Fruit fly (Drosophila melanogaster) whole organism, embryonic: ENCODE data around the gene CG6040.

Experiments used
- Aef1 ChIP-seq: fragments of 200-800 bp; sonication (Bioruptor generic); IDR thresholded peaks from 3 replicates; pipeline ENCODE4 v1.3.6; 2022; ENCODE audit warnings: missing biosample characterization, missing genetic modification characterization
- Atf-2 ChIP-seq: fragments of 200-800 bp; sonication (Bioruptor generic); optimal IDR thresholded peaks from 2 replicates; lab custom pipeline; 2016; ENCODE audit warnings: missing biosample characterization, missing genetic modification characterization
- Bdp1 ChIP-seq: fragments of 200-800 bp; sonication (Bioruptor generic); optimal IDR thresholded peaks from 3 replicates; lab custom pipeline; 2016; ENCODE audit warnings: missing biosample characterization, missing genetic modification characterization
- CG10147 ChIP-seq: fragments of 200-800 bp; sonication (Bioruptor generic); optimal IDR thresholded peaks from 2 replicates; lab custom pipeline; 2019; ENCODE audit warnings: missing biosample characterization, mild to moderate bottlenecking, missing genetic modification characterization, moderate library complexity
- CG1024 ChIP-seq: fragments of 200-800 bp; sonication (Bioruptor generic); IDR thresholded peaks from 2 replicates; pipeline ENCODE4 v1.3.6; 2022; ENCODE audit warnings: missing biosample characterization, missing genetic modification characterization
- CG11247 ChIP-seq: fragments of 200-800 bp; sonication (Bioruptor generic); IDR thresholded peaks from 2 replicates; pipeline ENCODE4 v1.3.6; 2022; ENCODE audit warnings: missing biosample characterization, missing genetic modification characterization
- CG11723 ChIP-seq: fragments of 200-800 bp; sonication (Bioruptor generic); optimal IDR thresholded peaks from 2 replicates; lab custom pipeline; 2017; ENCODE audit warnings: missing biosample characterization, mild to moderate bottlenecking, missing genetic modification characterization
- CG13424 ChIP-seq: fragments of 200-800 bp; sonication (Bioruptor generic); optimal IDR thresholded peaks from 2 replicates; lab custom pipeline; 2019; ENCODE audit warnings: missing biosample characterization, mild to moderate bottlenecking, missing genetic modification characterization, moderate library complexity
- CG13624 ChIP-seq: fragments of 200-800 bp; sonication (Bioruptor generic); optimal IDR thresholded peaks from 2 replicates; lab custom pipeline; 2016; ENCODE audit warnings: missing biosample characterization, missing genetic modification characterization
- CG15514 ChIP-seq: fragments of 200-800 bp; sonication (Bioruptor generic); optimal IDR thresholded peaks from 3 replicates; lab custom pipeline; 2017; ENCODE audit warnings: missing biosample characterization, missing genetic modification characterization, mild to moderate bottlenecking, moderate library complexity, missing genetic modification reagents
- CG1602 ChIP-seq: fragments of 200-800 bp; sonication (Bioruptor generic); optimal IDR thresholded peaks from 3 replicates; lab custom pipeline; 2016; ENCODE audit warnings: missing biosample characterization, missing genetic modification characterization
- CG17186 ChIP-seq: fragments of 200-800 bp; sonication (Bioruptor generic); optimal IDR thresholded peaks from 3 replicates; lab custom pipeline; 2017; ENCODE audit warnings: missing biosample characterization, missing genetic modification reagents, missing genetic modification characterization
- CG17612 ChIP-seq: fragments of 200-800 bp; sonication (Bioruptor generic); IDR thresholded peaks from 2 replicates; pipeline ENCODE4 v1.3.6; 2022; ENCODE audit warnings: missing biosample characterization, missing genetic modification characterization
- CG2120 ChIP-seq: fragments of 200-800 bp; sonication (Bioruptor generic); optimal IDR thresholded peaks from 3 replicates; lab custom pipeline; 2016; ENCODE audit warnings: missing biosample characterization, missing genetic modification characterization
- CG2129 ChIP-seq: fragments of 200-800 bp; sonication (Bioruptor generic); IDR thresholded peaks from 2 replicates; pipeline ENCODE4 v1.3.6; 2022; ENCODE audit warnings: missing biosample characterization, missing genetic modification characterization; ENCODE audit not compliant: partially characterized antibody
- CG32767 ChIP-seq: fragments of 200-800 bp; sonication (Bioruptor generic); IDR thresholded peaks from 2 replicates; pipeline ENCODE4 v1.3.6; 2022; ENCODE audit warnings: missing biosample characterization, missing genetic modification characterization
- CG33557 ChIP-seq: fragments of 200-800 bp; sonication (Bioruptor generic); optimal IDR thresholded peaks from 2 replicates; lab custom pipeline; 2019; ENCODE audit warnings: missing biosample characterization, mild to moderate bottlenecking, missing genetic modification characterization, moderate library complexity
- CG5180 ChIP-seq: fragments of 200-800 bp; sonication (Bioruptor generic); optimal IDR thresholded peaks from 3 replicates; lab custom pipeline; 2017; ENCODE audit warnings: missing biosample characterization, missing genetic modification characterization, mild to moderate bottlenecking, moderate library complexity, missing genetic modification reagents
- CG5245 ChIP-seq: fragments of 200-800 bp; sonication (Bioruptor generic); optimal IDR thresholded peaks from 3 replicates; lab custom pipeline; 2016; ENCODE audit warnings: missing biosample characterization, missing genetic modification characterization
- CG7372 ChIP-seq: fragments of 200-800 bp; sonication (Bioruptor generic); IDR thresholded peaks from 2 replicates; pipeline ENCODE4 v1.3.6; 2022; ENCODE audit warnings: missing biosample characterization, missing genetic modification characterization
- CG7928 ChIP-seq: fragments of 200-800 bp; sonication (Bioruptor generic); optimal IDR thresholded peaks from 2 replicates; lab custom pipeline; 2017; ENCODE audit warnings: missing biosample characterization, mild to moderate bottlenecking, missing genetic modification characterization
- CG7963 ChIP-seq: fragments of 200-800 bp; sonication (Bioruptor generic); IDR thresholded peaks from 3 replicates; pipeline ENCODE4 v1.3.6; 2022; ENCODE audit warnings: missing biosample characterization, missing genetic modification characterization; ENCODE audit not compliant: partially characterized antibody
- CG8765 ChIP-seq: fragments of 200-800 bp; sonication (Bioruptor generic); IDR thresholded peaks from 2 replicates; pipeline ENCODE4 v1.3.6; 2022; ENCODE audit warnings: missing biosample characterization, missing genetic modification characterization
- CG9727 ChIP-seq: fragments of 200-800 bp; sonication (Bioruptor generic); optimal IDR thresholded peaks from 3 replicates; lab custom pipeline; 2017; ENCODE audit warnings: missing biosample characterization, mild to moderate bottlenecking, missing genetic modification characterization
- CTCF ChIP-seq: fragments of 200-800 bp; sonication (Bioruptor generic); optimal IDR thresholded peaks from 2 replicates; lab custom pipeline; 2017; ENCODE audit warnings: missing biosample characterization, mild to moderate bottlenecking, missing genetic modification characterization, moderate library complexity
- CkIIα-i1 ChIP-seq: fragments of 200-800 bp; sonication (Bioruptor generic); IDR thresholded peaks from 2 replicates; pipeline ENCODE4 v1.3.6; 2022; ENCODE audit warnings: missing biosample characterization, missing genetic modification characterization
- CoRest ChIP-seq: fragments of 200-800 bp; sonication (Bioruptor generic); optimal IDR thresholded peaks from 3 replicates; lab custom pipeline; 2018; ENCODE audit warnings: missing biosample characterization, mild to moderate bottlenecking, missing genetic modification characterization, moderate library complexity
- Dek ChIP-seq: fragments of 200-800 bp; sonication (Bioruptor generic); optimal IDR thresholded peaks from 3 replicates; lab custom pipeline; 2019; ENCODE audit warnings: missing biosample characterization, mild to moderate bottlenecking, missing genetic modification characterization, moderate library complexity
- Doc2 ChIP-seq: fragments of 200-800 bp; sonication (Bioruptor generic); IDR thresholded peaks from 2 replicates; pipeline ENCODE4 v1.3.6; 2022; ENCODE audit warnings: missing biosample characterization, missing genetic modification characterization
- Hmx ChIP-seq: fragments of 200-800 bp; sonication (Bioruptor generic); optimal IDR thresholded peaks from 2 replicates; lab custom pipeline; 2016; ENCODE audit warnings: missing biosample characterization, missing genetic modification characterization
- Oli ChIP-seq: fragments of 200-800 bp; sonication (Bioruptor generic); optimal IDR thresholded peaks from 2 replicates; lab custom pipeline; 2018; ENCODE audit warnings: missing biosample characterization, mild to moderate bottlenecking, missing genetic modification characterization, moderate library complexity
- Rfx ChIP-seq: fragments of 200-800 bp; sonication (Bioruptor generic); IDR thresholded peaks from 2 replicates; pipeline ENCODE4 v1.3.6; 2022; ENCODE audit warnings: missing biosample characterization, missing genetic modification characterization
- bbx ChIP-seq: fragments of 200-800 bp; sonication (Bioruptor generic); IDR thresholded peaks from 2 replicates; pipeline ENCODE4 v1.3.6; 2022; ENCODE audit warnings: missing biosample characterization, missing genetic modification characterization; ENCODE audit not compliant: partially characterized antibody
- cg ChIP-seq: fragments of 200-800 bp; sonication (Bioruptor generic); optimal IDR thresholded peaks from 3 replicates; lab custom pipeline; 2019; ENCODE audit warnings: missing biosample characterization, mild to moderate bottlenecking, missing genetic modification characterization, moderate library complexity
- esg ChIP-seq: fragments of 200-800 bp; sonication (Bioruptor generic); conservative IDR thresholded peaks from 2 replicates; pipeline ENCODE4 v1.3.6; 2022; ENCODE audit warnings: missing biosample characterization, missing genetic modification characterization
- exex ChIP-seq: fragments of 200-800 bp; sonication (Bioruptor generic); optimal IDR thresholded peaks from 4 replicates; lab custom pipeline; 2018; ENCODE audit warnings: missing biosample characterization, mild to moderate bottlenecking, missing genetic modification characterization, moderate library complexity
- fd96Cb ChIP-seq: fragments of 200-800 bp; sonication (Bioruptor generic); optimal IDR thresholded peaks from 2 replicates; lab custom pipeline; 2018; ENCODE audit warnings: missing biosample characterization, mild to moderate bottlenecking, missing genetic modification characterization, moderate library complexity
- jumu ChIP-seq: fragments of 200-800 bp; sonication (Bioruptor generic); optimal IDR thresholded peaks from 3 replicates; lab custom pipeline; 2016; ENCODE audit warnings: missing biosample characterization, missing genetic modification characterization
- lab ChIP-seq: fragments of 200-800 bp; sonication (Bioruptor generic); optimal IDR thresholded peaks from 3 replicates; lab custom pipeline; 2017; ENCODE audit warnings: missing biosample characterization, missing genetic modification characterization, mild to moderate bottlenecking, moderate library complexity, missing genetic modification reagents
- lola ChIP-seq, 3 experiments: fragments of >200 bp in 2 of 3; fragments of 200-800 bp in 1 of 3; sonication (Bioruptor generic) in 1 of 3; optimal IDR thresholded peaks; 2 replicates each; lab custom pipeline; 2017 to 2019; ENCODE audit warnings: missing biosample characterization in 3 of 3, missing genetic modification characterization in 3 of 3, mild to moderate bottlenecking in 1 of 3, moderate library complexity in 1 of 3
- nerfin-2 ChIP-seq: fragments of 200-800 bp; sonication (Bioruptor generic); IDR thresholded peaks from 2 replicates; pipeline ENCODE4 v1.3.6; 2022; ENCODE audit warnings: missing biosample characterization, missing genetic modification characterization; ENCODE audit not compliant: partially characterized antibody
- p53 ChIP-seq: fragments of 200-800 bp; sonication (Bioruptor generic); optimal IDR thresholded peaks from 2 replicates; lab custom pipeline; 2016; ENCODE audit warnings: missing biosample characterization, missing genetic modification characterization
- slp2 ChIP-seq: fragments of 200-800 bp; sonication (Bioruptor generic); optimal IDR thresholded peaks from 2 replicates; lab custom pipeline; 2016; ENCODE audit warnings: missing biosample characterization, missing genetic modification characterization
- stwl ChIP-seq: fragments of 200-800 bp; sonication (Bioruptor generic); optimal IDR thresholded peaks from 3 replicates; lab custom pipeline; 2018; ENCODE audit warnings: missing biosample characterization, mild to moderate bottlenecking, missing genetic modification characterization, moderate library complexity
- tin ChIP-seq: fragments of 200-800 bp; sonication (Bioruptor generic); optimal IDR thresholded peaks from 3 replicates; lab custom pipeline; 2016; ENCODE audit warnings: missing biosample characterization, missing genetic modification characterization
- tll ChIP-seq, 2 experiments: fragments of 200-800 bp in 1 of 2; fragments of >200 bp in 1 of 2; sonication (Bioruptor generic) in 1 of 2; optimal IDR thresholded peaks; 2 replicates each; lab custom pipeline; 2017 to 2019; ENCODE audit warnings: missing biosample characterization in 2 of 2, missing genetic modification characterization in 2 of 2, mild to moderate bottlenecking in 1 of 2, moderate library complexity in 1 of 2
- tna ChIP-seq: fragments of 200-800 bp; sonication (Bioruptor generic); IDR thresholded peaks from 2 replicates; pipeline ENCODE4 v1.3.6; 2022; ENCODE audit warnings: missing biosample characterization, missing genetic modification characterization; ENCODE audit not compliant: partially characterized antibody
- vfl ChIP-seq: fragments of 200-800 bp; sonication (Bioruptor generic); optimal IDR thresholded peaks from 2 replicates; lab custom pipeline; 2016; ENCODE audit warnings: missing biosample characterization, missing genetic modification characterization
- yki ChIP-seq: fragments of >200 bp; optimal IDR thresholded peaks from 3 replicates; lab custom pipeline; 2018

The CG6040 gene

dm6 chr3R:19147511-19148239, 50.9 kb downstream of the CG6040 start, which contains the start of gene Ppcs (continued):
- TF ChIP-seq lola (GFP tag; optimal IDR thresholded peaks at IDR 0.05; lab: Kevin White, UChicago) (peak in 1 of 3 experiments; percentile 50), Aef1 (GFP tag; lab: Robert Waterston, UW) (peak; percentile 37; the same call in 2 of the 3 replicates), CG7963 (GFP tag; lab: Robert Waterston, UW) (0 out of 3 replicates have a peak, but pooled peaks have one; percentile 22), Doc2 (GFP tag; lab: Robert Waterston, UW) (no peak), CG5180 (GFP tag; lab: Kevin White, UChicago) (peak; percentile 30), tna (no peak), CkIIα-i1 (GFP tag; lab: Robert Waterston, UW) (no peak), CG2129 (GFP tag; lab: Robert Waterston, UW) (no peak), tin (GFP tag; lab: Kevin White, UChicago) (peak; percentile 50), CG13424 (tag; lab: Kevin White, UChicago) (peak; percentile 50), Hmx (no peak), yki (lab: Kevin White, UChicago) (peak; percentile 77), slp2 (peak; percentile 39), Rfx (GFP tag; lab: Robert Waterston, UW) (peak; percentile 60), Atf-2 (GFP tag; lab: Kevin White, UChicago) (peak; percentile 54), CG2120 (GFP tag; lab: Kevin White, UChicago) (peak; percentile 68), CG1602 (GFP tag; lab: Kevin White, UChicago) (peak; percentile 36), Oli (tag; lab: Kevin White, UChicago) (peak; percentile 26), CoRest (tag; lab: Kevin White, UChicago) (peak; percentile 65), CG15514 (peak; percentile 100), esg (no peak), CTCF (peak; percentile 41), cg (GFP tag; lab: Kevin White, UChicago) (no peak), CG5245 (GFP tag; lab: Kevin White, UChicago) (no peak), CG9727 (GFP tag; lab: Kevin White, UChicago) (peak; percentile 69), CG7928 (peak; percentile 49), CG10147 (peak; percentile 52), CG7372 (no peak), fd96Cb (tag; lab: Kevin White, UChicago) (peak; percentile 30), exex (tag; lab: Kevin White, UChicago) (peak; percentile 57), Dek (no peak), stwl (tag; lab: Kevin White, UChicago) (peak; percentile 62), Bdp1 (GFP tag; lab: Kevin White, UChicago) (peak; percentile 19), CG13624 (GFP tag; lab: Kevin White, UChicago) (peak; percentile 83), CG8765 (GFP tag; lab: Robert Waterston, UW) (no peak), CG33557 (peak; percentile 59), tll (GFP tag; optimal IDR thresholded peaks at IDR 0.05; lab: Kevin White, UChicago) (no peak), jumu (peak; percentile 52), CG17612 (GFP tag; lab: Robert Waterston, UW) (no peak), CG1024 (GFP tag; lab: Robert Waterston, UW) (no peak), vfl (peak; percentile 68), CG17186 (peak; percentile 83), bbx (no peak; the same call in 1 of the 2 replicates), lab (peak; percentile 69), p53 (GFP tag; lab: Kevin White, UChicago) (peak; percentile 46), nerfin-2 (no peak), CG11723 (no peak), CG32767 (GFP tag; lab: Robert Waterston, UW) (no peak), CG11247 (GFP tag; lab: Robert Waterston, UW) (0 out of 2 replicates have a peak, but pooled peaks have one; percentile 27)
